Worm (Caenorhabditis elegans) whole organism, L1 larva: Measurements from ENCODE around the gene fbxa-215.

Experiments
- aly-2 ChIP-seq: fragments of 150-350 bp; optimal IDR thresholded peaks from 2 replicates; lab custom pipeline; 2014; ENCODE audit warnings: missing biosample characterization, missing genetic modification characterization
- fkh-10 ChIP-seq: sonication (generic microtip); optimal IDR thresholded peaks from 2 replicates; lab custom pipeline; 2017; ENCODE audit warnings: missing biosample characterization, missing genetic modification reagents, missing genetic modification characterization
- irx-1 ChIP-seq: sonication (generic microtip); optimal IDR thresholded peaks from 2 replicates; lab custom pipeline; 2016; ENCODE audit warnings: missing genetic modification characterization, missing compliant biosample characterization
- nhr-47 ChIP-seq: sonication (generic microtip); optimal IDR thresholded peaks from 2 replicates; lab custom pipeline; 2016; ENCODE audit warnings: mild to moderate bottlenecking, missing genetic modification characterization, moderate library complexity, missing compliant biosample characterization
- nhr-76 ChIP-seq: sonication (generic microtip); optimal IDR thresholded peaks from 2 replicates; lab custom pipeline; 2017; ENCODE audit warnings: missing biosample characterization, missing genetic modification characterization
- nhr-77 ChIP-seq: fragments of 150-350 bp; optimal IDR thresholded peaks from 2 replicates; lab custom pipeline; 2014; ENCODE audit warnings: missing biosample characterization, missing genetic modification characterization
- sox-4 ChIP-seq: sonication (generic microtip); optimal IDR thresholded peaks from 2 replicates; lab custom pipeline; 2016; ENCODE audit warnings: missing genetic modification characterization, missing compliant biosample characterization
- tbx-2 ChIP-seq: sonication (generic microtip); optimal IDR thresholded peaks from 2 replicates; lab custom pipeline; 2016; ENCODE audit warnings: missing genetic modification characterization, missing compliant biosample characterization
- unc-130 ChIP-seq: fragments of 150-350 bp; optimal IDR thresholded peaks from 2 replicates; lab custom pipeline; 2017; ENCODE audit warnings: missing biosample characterization, missing genetic modification characterization, inconsistent platforms
- unc-62 ChIP-seq: fragments of 150-350 bp; optimal IDR thresholded peaks from 2 replicates; lab custom pipeline; 2014; ENCODE audit warnings: missing biosample characterization, missing genetic modification reagents, missing genetic modification characterization
- xbp-1 ChIP-seq: sonication (generic microtip); optimal IDR thresholded peaks from 2 replicates; lab custom pipeline; 2016; ENCODE audit warnings: missing genetic modification characterization, missing compliant biosample characterization

- TF ChIP-seq nhr-77 = no peak
- TF ChIP-seq unc-62 = no peak
- TF ChIP-seq fkh-10 (GFP tag; lab: Kevin White, UChicago) = no peak
- no peak for TF ChIP-seq unc-130 (tag; lab: Kevin White, UChicago)
- TF ChIP-seq xbp-1 (tag; lab: Kevin White, UChicago) = no peak
- no peak for TF ChIP-seq sox-4 (tag; lab: Kevin White, UChicago)
- no peak for TF ChIP-seq nhr-47 (tag; lab: Kevin White, UChicago)
- TF ChIP-seq irx-1 (tag; lab: Kevin White, UChicago) = no peak
- TF ChIP-seq tbx-2 (tag; lab: Kevin White, UChicago) = no peak
- TF ChIP-seq aly-2 (tag; lab: Kevin White, UChicago) = no peak
- TF ChIP-seq nhr-76 (tag; lab: Kevin White, UChicago) = no peak
Measured at ce11 chrIV:13696900-13697299, 30.2 kb upstream of the fbxa-215 start.
